Fruit fly (Drosophila melanogaster): ENCODE results near the gene CG13014.

dm6 chrX:16610601-16611058 lies 23.0 kb downstream of the CG13014 start, which contains the start of gene mbt:
- TF ChIP-seq CG8478 (optimal IDR thresholded peaks at IDR 0.05) (no peak), CTCF (optimal IDR thresholded peaks at IDR 0.05) (peak; percentile 9 to 31)

All from S2 (cell line).